Fruit fly (Drosophila melanogaster) whole organism, prepupa: ENCODE results near the gene Oatp30B.
A peak's percentile ranks its signal among the peaks of the same experiment; 100 is the strongest.

ENCODE experiments used
- Blimp-1 ChIP-seq: fragments of 200-800 bp; sonication (Bioruptor generic); optimal IDR thresholded peaks from 3 replicates; lab custom pipeline; 2017; ENCODE audit warnings: missing biosample characterization, missing genetic modification characterization, mild to moderate bottlenecking, moderate library complexity, missing genetic modification reagents
- CG10631 ChIP-seq: fragments of 200-800 bp; sonication (Bioruptor generic); optimal IDR thresholded peaks from 2 replicates; lab custom pipeline; 2016; ENCODE audit warnings: missing biosample characterization, missing genetic modification characterization
- CG11294 ChIP-seq: fragments of 200-800 bp; sonication (Bioruptor generic); IDR thresholded peaks from 2 replicates; pipeline ENCODE4 v1.3.6; 2022; ENCODE audit warnings: missing biosample characterization, missing genetic modification characterization
- CG11762 ChIP-seq: fragments of 200-800 bp; sonication (Bioruptor generic); optimal IDR thresholded peaks from 3 replicates; lab custom pipeline; 2016; ENCODE audit warnings: missing biosample characterization, missing genetic modification characterization; ENCODE audit not compliant: insufficient read depth
- CG15336 ChIP-seq: fragments of 200-800 bp; sonication (Bioruptor generic); IDR thresholded peaks from 2 replicates; pipeline ENCODE4 v1.3.6; 2022; ENCODE audit warnings: missing biosample characterization, missing genetic modification characterization
- CG31627 ChIP-seq: fragments of 200-800 bp; sonication (Bioruptor generic); optimal IDR thresholded peaks from 3 replicates; lab custom pipeline; 2016; ENCODE audit warnings: missing biosample characterization, missing genetic modification characterization
- CG32006 ChIP-seq: fragments of 200-800 bp; sonication (Bioruptor generic); optimal IDR thresholded peaks from 3 replicates; lab custom pipeline; 2017; ENCODE audit warnings: missing biosample characterization, mild to moderate bottlenecking, missing genetic modification characterization
- CG34406 ChIP-seq: fragments of 200-800 bp; sonication (Bioruptor generic); optimal IDR thresholded peaks from 3 replicates; lab custom pipeline; 2016; ENCODE audit warnings: missing biosample characterization, missing genetic modification characterization
- CG4318 ChIP-seq: fragments of 200-800 bp; sonication (Bioruptor generic); optimal IDR thresholded peaks from 3 replicates; lab custom pipeline; 2017; ENCODE audit warnings: missing biosample characterization, mild to moderate bottlenecking, missing genetic modification characterization
- CG6163 ChIP-seq: fragments of 200-800 bp; sonication (Bioruptor generic); IDR thresholded peaks from 3 replicates; pipeline ENCODE4 v1.3.6; 2022; ENCODE audit warnings: missing biosample characterization, missing genetic modification characterization
- CG6276 ChIP-seq: fragments of 200-800 bp; sonication (Bioruptor generic); optimal IDR thresholded peaks from 2 replicates; lab custom pipeline; 2017; ENCODE audit warnings: missing biosample characterization, mild to moderate bottlenecking, missing genetic modification characterization
- CG6808 ChIP-seq: fragments of 200-800 bp; sonication (Bioruptor generic); optimal IDR thresholded peaks from 3 replicates; lab custom pipeline; 2017; ENCODE audit warnings: missing biosample characterization, missing genetic modification characterization, mild to moderate bottlenecking, moderate library complexity, missing genetic modification reagents
- CG6854 ChIP-seq: fragments of 200-800 bp; sonication (Bioruptor generic); optimal IDR thresholded peaks from 2 replicates; lab custom pipeline; 2017; ENCODE audit warnings: missing biosample characterization, mild to moderate bottlenecking, missing genetic modification characterization
- CG7368 ChIP-seq: fragments of 200-800 bp; sonication (Bioruptor generic); optimal IDR thresholded peaks from 3 replicates; lab custom pipeline; 2016; ENCODE audit warnings: missing biosample characterization, missing genetic modification characterization
- CG8119 ChIP-seq: fragments of 200-800 bp; sonication (Bioruptor generic); IDR thresholded peaks from 3 replicates; pipeline ENCODE4 v1.3.6; 2022; ENCODE audit warnings: missing biosample characterization, missing genetic modification characterization
- CG8319 ChIP-seq: fragments of 200-800 bp; sonication (Bioruptor generic); optimal IDR thresholded peaks from 3 replicates; lab custom pipeline; 2016; ENCODE audit warnings: missing biosample characterization, missing genetic modification characterization
- CG8632 ChIP-seq: fragments of 200-800 bp; sonication (Bioruptor generic); optimal IDR thresholded peaks from 3 replicates; lab custom pipeline; 2016; ENCODE audit warnings: missing biosample characterization, missing genetic modification characterization
- CG9139 ChIP-seq: fragments of 200-800 bp; sonication (Bioruptor generic); optimal IDR thresholded peaks from 3 replicates; lab custom pipeline; 2017; ENCODE audit warnings: missing biosample characterization, mild to moderate bottlenecking, missing genetic modification characterization
- Eip75B ChIP-seq: fragments of 200-800 bp; sonication (Bioruptor generic); optimal IDR thresholded peaks from 3 replicates; lab custom pipeline; 2016; ENCODE audit warnings: missing biosample characterization, missing genetic modification characterization
- Eip78C ChIP-seq: fragments of 200-800 bp; sonication (Bioruptor generic); peaks from one replicate; lab custom pipeline; 2016; ENCODE audit warnings: missing biosample characterization, missing genetic modification characterization
- Eip93F ChIP-seq: fragments of 200-800 bp; sonication (Bioruptor generic); optimal IDR thresholded peaks from 2 replicates; lab custom pipeline; 2016; ENCODE audit warnings: missing biosample characterization, mild to moderate bottlenecking, missing genetic modification characterization
- Ets21C ChIP-seq: fragments of 200-800 bp; sonication (Bioruptor generic); optimal IDR thresholded peaks from 3 replicates; lab custom pipeline; 2016; ENCODE audit warnings: missing biosample characterization, missing genetic modification characterization
- Ets96B ChIP-seq: fragments of 200-800 bp; optimal IDR thresholded peaks from 2 replicates; lab custom pipeline; 2019; ENCODE audit warnings: missing biosample characterization, mild to moderate bottlenecking, missing genetic modification characterization, moderate library complexity
- Gug ChIP-seq: fragments of 200-800 bp; sonication (Bioruptor generic); IDR thresholded peaks from 2 replicates; pipeline ENCODE4 v1.3.6; 2022; ENCODE audit warnings: missing biosample characterization, missing genetic modification characterization
- Hr38 ChIP-seq: sonication (Bioruptor generic); optimal IDR thresholded peaks from 2 replicates; lab custom pipeline; 2016; ENCODE audit warnings: missing biosample characterization, missing genetic modification characterization
- Hr39 ChIP-seq: fragments of 200-800 bp; sonication (Bioruptor generic); optimal IDR thresholded peaks from 2 replicates; lab custom pipeline; 2016; ENCODE audit warnings: missing biosample characterization, missing genetic modification characterization
- Hr4 ChIP-seq: fragments of 200-800 bp; sonication (Bioruptor generic); optimal IDR thresholded peaks from 3 replicates; lab custom pipeline; 2016; ENCODE audit warnings: missing biosample characterization, missing genetic modification characterization
- Lpt ChIP-seq: fragments of 200-800 bp; sonication (Bioruptor generic); optimal IDR thresholded peaks from 3 replicates; lab custom pipeline; 2016; ENCODE audit warnings: missing biosample characterization, missing genetic modification characterization
- Smox ChIP-seq: fragments of 200-800 bp; sonication (Bioruptor generic); optimal IDR thresholded peaks from 3 replicates; lab custom pipeline; 2016; ENCODE audit warnings: missing biosample characterization, missing genetic modification characterization
- Sox102F ChIP-seq: fragments of 200-800 bp; sonication (Bioruptor generic); optimal IDR thresholded peaks from 2 replicates; lab custom pipeline; 2016; ENCODE audit warnings: missing biosample characterization, mild to moderate bottlenecking, missing genetic modification characterization
- Sox14 ChIP-seq: fragments of 200-800 bp; sonication (Bioruptor generic); optimal IDR thresholded peaks from 3 replicates; lab custom pipeline; 2016; ENCODE audit warnings: missing biosample characterization, missing genetic modification characterization
- Sox15 ChIP-seq: fragments of 200-800 bp; sonication (Bioruptor generic); optimal IDR thresholded peaks from 3 replicates; lab custom pipeline; 2016; ENCODE audit warnings: missing biosample characterization, missing genetic modification characterization
- achi ChIP-seq: fragments of 200-800 bp; sonication (Bioruptor generic); optimal IDR thresholded peaks from 3 replicates; lab custom pipeline; 2016; ENCODE audit warnings: missing biosample characterization, missing genetic modification characterization
- dac ChIP-seq: fragments of 200-800 bp; sonication (Bioruptor generic); optimal IDR thresholded peaks from 2 replicates; lab custom pipeline; 2017; ENCODE audit warnings: missing biosample characterization, mild to moderate bottlenecking, missing genetic modification characterization
- dsx ChIP-seq: fragments of 200-800 bp; optimal IDR thresholded peaks from 3 replicates; lab custom pipeline; 2019; ENCODE audit warnings: missing biosample characterization, mild to moderate bottlenecking, missing genetic modification characterization, moderate library complexity; ENCODE audit not compliant: poor library complexity, severe bottlenecking
- eg ChIP-seq: fragments of 200-800 bp; sonication (Bioruptor generic); IDR thresholded peaks from 3 replicates; pipeline ENCODE4 v1.3.6; 2022; ENCODE audit warnings: missing biosample characterization, missing genetic modification characterization
- fd85E ChIP-seq: fragments of 200-800 bp; sonication (Bioruptor generic); optimal IDR thresholded peaks from 3 replicates; lab custom pipeline; 2016; ENCODE audit warnings: missing biosample characterization, missing genetic modification characterization
- fkh ChIP-seq: fragments of 200-800 bp; sonication (Bioruptor generic); optimal IDR thresholded peaks from 3 replicates; lab custom pipeline; 2017; ENCODE audit warnings: missing biosample characterization, mild to moderate bottlenecking, missing genetic modification characterization, moderate library complexity
- lz ChIP-seq: fragments of 200-800 bp; sonication (Bioruptor generic); optimal IDR thresholded peaks from 3 replicates; lab custom pipeline; 2016; ENCODE audit warnings: missing biosample characterization, missing genetic modification characterization
- net ChIP-seq: fragments of 200-800 bp; sonication (Bioruptor generic); optimal IDR thresholded peaks from 3 replicates; lab custom pipeline; 2016; ENCODE audit warnings: missing biosample characterization, missing genetic modification characterization
- salr ChIP-seq, 2 experiments: fragments of 200-800 bp; sonication (Bioruptor generic); optimal IDR thresholded peaks; 3 replicates each; lab custom pipeline; 2016 to 2018; ENCODE audit warnings: missing biosample characterization in 2 of 2, missing genetic modification characterization in 2 of 2, mild to moderate bottlenecking in 1 of 2
- spab ChIP-seq: fragments of 200-800 bp; sonication (Bioruptor generic); optimal IDR thresholded peaks from 2 replicates; lab custom pipeline; 2017; ENCODE audit warnings: missing biosample characterization, mild to moderate bottlenecking, missing genetic modification characterization, missing genetic modification reagents
- ss ChIP-seq, 2 experiments: fragments of 200-800 bp; sonication (Bioruptor generic); optimal IDR thresholded peaks; 2 replicates in 1 of 2; 3 replicates in 1 of 2; lab custom pipeline; 2017 to 2018; ENCODE audit warnings: mild to moderate bottlenecking in 2 of 2, missing biosample characterization in 2 of 2, missing genetic modification characterization in 2 of 2, moderate library complexity in 1 of 2
- svp ChIP-seq: fragments of 200-800 bp; sonication (Bioruptor generic); peaks from one replicate; lab custom pipeline; 2016; ENCODE audit warnings: missing biosample characterization, missing genetic modification characterization
- topi ChIP-seq: fragments of 200-800 bp; sonication (Bioruptor generic); optimal IDR thresholded peaks from 3 replicates; lab custom pipeline; 2016; ENCODE audit warnings: missing biosample characterization, missing genetic modification characterization
- vri ChIP-seq: fragments of 200-800 bp; sonication (Bioruptor generic); optimal IDR thresholded peaks from 3 replicates; lab custom pipeline; 2016; ENCODE audit warnings: missing biosample characterization, mild to moderate bottlenecking, missing genetic modification characterization

Gene Oatp30B

DNA sequence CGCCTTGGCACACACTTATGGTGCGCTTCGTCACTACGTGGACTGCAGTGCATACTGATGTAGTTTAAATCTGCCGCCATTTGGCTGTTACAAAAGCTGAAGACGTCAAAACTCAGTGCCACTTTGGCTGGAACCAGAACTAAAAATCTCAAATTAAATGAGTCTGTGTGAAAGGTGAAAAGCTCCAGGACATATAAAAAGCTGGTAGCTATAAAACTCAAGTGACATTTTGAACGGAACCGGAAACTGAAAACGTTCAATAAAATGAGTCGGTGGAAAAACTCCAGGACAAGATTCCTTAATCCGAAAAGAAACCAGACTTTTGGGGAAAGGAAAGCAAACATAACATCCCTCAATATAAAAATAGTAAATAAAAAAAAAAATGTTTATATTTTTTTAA, 30.2 kb upstream of the Oatp30B start (continued):
- TF ChIP-seq spab (peak; percentile 46), Ets96B (tag; lab: Kevin White, UChicago) (peak; percentile 48), CG34406 (GFP tag; lab: Kevin White, UChicago) (peak; percentile 4), eg (GFP tag; lab: Robert Waterston, UW) (peak; percentile 82), CG10631 (GFP tag; lab: Kevin White, UChicago) (peak; percentile 2), CG6163 (GFP tag; lab: Robert Waterston, UW) (peak; percentile 94), vri (GFP tag; lab: Kevin White, UChicago) (peak; percentile 31), CG8119 (no peak), Eip93F (GFP tag; lab: Kevin White, UChicago) (no peak), Sox15 (no peak), CG4318 (GFP tag; lab: Kevin White, UChicago) (no peak), topi (GFP tag; lab: Kevin White, UChicago) (peak; percentile 87), Ets21C (GFP tag; lab: Kevin White, UChicago) (no peak), CG32006 (no peak), Hr38 (no peak), CG8319 (GFP tag; lab: Kevin White, UChicago) (peak; percentile 73), CG11762 (GFP tag; lab: Kevin White, UChicago) (peak; percentile 62), net (GFP tag; lab: Kevin White, UChicago) (peak; percentile 84), CG11294 (GFP tag; lab: Robert Waterston, UW) (peak; percentile 52; the same call in 1 of the 2 replicates), CG31627 (GFP tag; lab: Kevin White, UChicago) (peak; percentile 6), Eip75B (peak; percentile 67), Lpt (GFP tag; lab: Kevin White, UChicago) (no peak), fd85E (GFP tag; lab: Kevin White, UChicago) (peak; percentile 51), dsx (GFP tag; lab: Kevin White, UChicago) (peak; percentile 58), Eip78C (GFP tag; lab: Kevin White, UChicago) (peak; percentile 96), CG9139 (peak; percentile 79), salr (GFP tag; optimal IDR thresholded peaks at IDR 0.05; lab: Kevin White, UChicago) (no peak), lz (GFP tag; lab: Kevin White, UChicago) (peak; percentile 84), CG8632 (GFP tag; lab: Kevin White, UChicago) (no peak), Hr39 (peak; percentile 21)

DNA sequence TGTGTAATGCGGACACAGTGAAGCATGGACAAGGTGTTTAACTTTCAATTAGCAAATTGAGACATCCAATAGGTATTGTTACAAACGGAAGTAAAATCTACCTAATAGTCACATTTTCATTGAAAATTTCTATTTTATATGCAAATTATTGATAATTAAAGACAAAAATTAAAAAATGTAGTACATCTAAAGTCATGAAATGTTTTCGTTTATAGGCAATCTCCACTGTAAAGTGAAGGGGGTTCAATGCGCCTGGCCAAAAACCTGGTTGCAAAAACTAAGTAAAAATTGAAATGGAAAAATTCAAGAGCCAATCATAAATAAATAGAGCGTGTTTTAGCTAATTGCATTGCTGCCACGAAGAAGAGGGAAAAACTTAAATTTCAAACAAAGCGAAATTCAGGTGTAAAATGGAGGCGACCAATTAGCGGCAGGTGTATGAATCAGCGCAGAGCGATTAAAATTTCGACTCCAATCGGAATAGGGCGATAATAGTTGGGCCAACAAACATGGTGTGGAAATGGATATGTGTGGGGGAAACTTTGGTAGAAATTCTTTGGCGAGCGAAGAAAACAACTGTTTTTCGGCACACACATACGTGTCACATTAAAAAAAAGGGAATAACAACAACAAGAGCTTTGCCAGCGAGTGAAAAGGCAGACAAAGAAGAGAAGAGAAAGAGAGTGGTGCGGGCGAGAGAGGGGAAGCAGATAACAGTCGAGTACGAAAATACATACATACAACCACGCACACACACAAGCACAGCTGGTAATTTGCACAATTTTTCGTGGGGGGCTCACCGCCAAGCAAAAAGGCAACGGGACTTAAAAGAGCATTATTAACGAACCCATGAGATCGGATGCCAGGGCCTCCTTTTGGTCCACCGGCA, 27.4 kb upstream of the Oatp30B start:
- TF ChIP-seq CG31627 (GFP tag; lab: Kevin White, UChicago) (peak; percentile 31), topi (GFP tag; lab: Kevin White, UChicago) (peak; percentile 45), Gug (GFP tag; lab: Robert Waterston, UW) (no peak; the same call in 1 of the 2 replicates), Sox102F (GFP tag; lab: Kevin White, UChicago) (peak; percentile 45), CG15336 (GFP tag; lab: Robert Waterston, UW) (peak; percentile 58; the same call in 1 of the 2 replicates), Eip78C (GFP tag; lab: Kevin White, UChicago) (peak; percentile 82), Sox15 (peak; percentile 4), lz (GFP tag; lab: Kevin White, UChicago) (peak; percentile 70), CG8319 (GFP tag; lab: Kevin White, UChicago) (peak; percentile 28), Sox14 (GFP tag; lab: Kevin White, UChicago) (peak; percentile 96), Blimp-1 (GFP tag; lab: Kevin White, UChicago) (peak; percentile 15), salr (GFP tag; optimal IDR thresholded peaks at IDR 0.05; lab: Kevin White, UChicago) (no peak), CG6854 (GFP tag; lab: Kevin White, UChicago) (no peak), CG6808 (GFP tag; lab: Kevin White, UChicago) (peak; percentile 27), Eip75B (peak; percentile 54), CG11762 (GFP tag; lab: Kevin White, UChicago) (peak; percentile 15), Hr4 (GFP tag; lab: Kevin White, UChicago) (peak; percentile 73), CG7368 (peak; percentile 36), ss (GFP tag; optimal IDR thresholded peaks at IDR 0.05; lab: Kevin White, UChicago) (peak in 1 of 2 experiments; percentile 36), CG8632 (GFP tag; lab: Kevin White, UChicago) (no peak), vri (GFP tag; lab: Kevin White, UChicago) (peak; percentile 17), Hr38 (no peak), fkh (no peak), Hr39 (peak; percentile 43), achi (GFP tag; lab: Kevin White, UChicago) (peak; percentile 40), eg (GFP tag; lab: Robert Waterston, UW) (peak; percentile 57; the same call in 2 of the 3 replicates), dac (GFP tag; lab: Kevin White, UChicago) (no peak), Smox (GFP tag; lab: Kevin White, UChicago) (peak; percentile 62), CG6276 (GFP tag; lab: Kevin White, UChicago) (peak; percentile 56), svp (GFP tag; lab: Kevin White, UChicago) (peak; percentile 47), CG6163 (GFP tag; lab: Robert Waterston, UW) (peak; percentile 83)
